Fruit fly (Drosophila melanogaster): ENCODE data around the gene xit.
A peak's percentile ranks its signal among the peaks of the same experiment; 100 is the strongest.

Gene xit

dm6 chrX:6793390-6793789 is 27.4 kb upstream of the xit start (continued):
- TF ChIP-seq CG16863 (GFP tag; optimal IDR thresholded peaks at IDR 0.05) (peak; percentile 54), Hmr (GFP tag; optimal IDR thresholded peaks at IDR 0.05) (peak; percentile 71), hbn (GFP tag; IDR thresholded peaks at IDR 0.05; ENCODE audit: partially characterized antibody) (no peak), nerfin-1 (tag; optimal IDR thresholded peaks at IDR 0.05) (peak; percentile 42), CG10565 (GFP tag; optimal IDR thresholded peaks at IDR 0.05) (no peak), CG2889 (GFP tag; IDR thresholded peaks at IDR 0.05) (0 out of 3 replicates have a peak, but pooled peaks have one; percentile 36), en (GFP tag; optimal IDR thresholded peaks at IDR 0.05) (peak; percentile 37), slbo (GFP tag; IDR thresholded peaks at IDR 0.05) (peak; percentile 91), CG2875 (GFP tag; optimal IDR thresholded peaks at IDR 0.05) (peak; percentile 20), bigmax (GFP tag; optimal IDR thresholded peaks at IDR 0.05) (no peak), CG16779 (GFP tag; IDR thresholded peaks at IDR 0.05) (peak; percentile 37; the same call in 1 of the 2 replicates), lilli (GFP tag; optimal IDR thresholded peaks at IDR 0.05) (peak; percentile 75), HLHmδ (GFP tag; optimal IDR thresholded peaks at IDR 0.05) (no peak), CG6854 (GFP tag; optimal IDR thresholded peaks at IDR 0.05) (no peak), Atf-2 (GFP tag; optimal IDR thresholded peaks at IDR 0.05) (peak; percentile 40), fd3F (GFP tag; optimal IDR thresholded peaks at IDR 0.05) (peak; percentile 69), Antp (GFP tag; optimal IDR thresholded peaks at IDR 0.05) (peak; percentile 69), sim (GFP tag; IDR thresholded peaks at IDR 0.05) (no peak), tio (GFP tag; optimal IDR thresholded peaks at IDR 0.05) (peak; percentile 26), Awh (GFP tag; IDR thresholded peaks at IDR 0.05) (peak; percentile 55; the same call in 1 of the 2 replicates), C15 (GFP tag; IDR thresholded peaks at IDR 0.05) (peak; percentile 38; the same call in 1 of the 3 replicates), cato (GFP tag; optimal IDR thresholded peaks at IDR 0.05; ENCODE audit: borderline replicate concordance) (peak; percentile 43), dati (GFP tag; IDR thresholded peaks at IDR 0.05) (peak; percentile 31; the same call in 1 of the 2 replicates), lola (GFP tag; optimal IDR thresholded peaks at IDR 0.05) (no peak), CG42726 (GFP tag; IDR thresholded peaks at IDR 0.05; ENCODE audit: partially characterized antibody) (no peak), HLH3B (GFP tag; IDR thresholded peaks at IDR 0.05) (peak; percentile 72), CG6175 (GFP tag; IDR thresholded peaks at IDR 0.05) (peak; percentile 65; the same call in 2 of the 3 replicates), Elba2 (GFP tag; optimal IDR thresholded peaks at IDR 0.05) (no peak)

DNA sequence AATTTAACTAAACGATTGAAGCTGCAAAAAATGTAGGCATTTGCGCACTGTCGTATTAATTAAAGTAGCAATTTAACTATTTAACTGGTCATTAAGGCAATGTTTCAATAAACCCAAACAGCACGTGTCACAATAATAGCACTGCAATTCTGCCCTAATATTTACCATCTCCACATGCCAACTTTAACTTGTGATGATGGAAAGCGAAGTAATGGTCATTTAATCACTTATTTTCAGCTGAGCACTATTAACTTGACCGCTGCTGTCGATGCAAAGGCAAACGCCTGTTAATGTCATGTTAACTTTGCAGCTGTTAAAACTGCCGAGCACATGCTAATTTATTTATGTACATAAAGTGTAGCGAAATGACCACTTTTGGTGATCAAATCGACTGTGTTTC is 26.6 kb upstream of the xit start:
- TF ChIP-seq amos (GFP tag; IDR thresholded peaks at IDR 0.05; ENCODE audit: partially characterized antibody) = no peak
- peak; percentile 51 for TF ChIP-seq CG4617 (GFP tag; optimal IDR thresholded peaks at IDR 0.05; ENCODE audit: borderline replicate concordance)
- peak; percentile 87 for TF ChIP-seq zfh1 (GFP tag; IDR thresholded peaks at IDR 0.05)
- TF ChIP-seq CG18619 (GFP tag; optimal IDR thresholded peaks at IDR 0.05) = peak; percentile 81
- TF ChIP-seq lab (GFP tag; optimal IDR thresholded peaks at IDR 0.05) = peak; percentile 89
- no peak for TF ChIP-seq z (GFP tag; IDR thresholded peaks at IDR 0.05)
- peak; percentile 83 for TF ChIP-seq gsb (GFP tag; IDR thresholded peaks at IDR 0.05)
- TF ChIP-seq BtbVII (GFP tag; optimal IDR thresholded peaks at IDR 0.05) = peak; percentile 72
- peak; percentile 61 for TF ChIP-seq CG9876 (GFP tag; optimal IDR thresholded peaks at IDR 0.05)
- peak; percentile 53 for TF ChIP-seq Hey (tag; optimal IDR thresholded peaks at IDR 0.05)
- peak; percentile 56 for TF ChIP-seq Blimp-1 (GFP tag; optimal IDR thresholded peaks at IDR 0.05)
- TF ChIP-seq cad (GFP tag; optimal IDR thresholded peaks at IDR 0.05) = no peak
- peak; percentile 81 for TF ChIP-seq HHEX (GFP tag; optimal IDR thresholded peaks at IDR 0.05)
- TF ChIP-seq CG2129 (GFP tag; IDR thresholded peaks at IDR 0.05; ENCODE audit: partially characterized antibody) = no peak
- TF ChIP-seq CG7928 (GFP tag; optimal IDR thresholded peaks at IDR 0.05) = peak; percentile 36
- TF ChIP-seq CG17568 (GFP tag; optimal IDR thresholded peaks at IDR 0.05) = peak; percentile 68
- TF ChIP-seq so (GFP tag; IDR thresholded peaks at IDR 0.05) = peak; percentile 90
- TF ChIP-seq CG7987 (GFP tag; optimal IDR thresholded peaks at IDR 0.05) = peak; percentile 20
- TF ChIP-seq trem (tag; optimal IDR thresholded peaks at IDR 0.05) = peak; percentile 43
- TF ChIP-seq sisA (GFP tag; IDR thresholded peaks at IDR 0.05) = peak; percentile 83
- peak; percentile 86 for TF ChIP-seq mam (GFP tag; optimal IDR thresholded peaks at IDR 0.05)
- TF ChIP-seq CG8478 (optimal IDR thresholded peaks at IDR 0.05) = no peak
- TF ChIP-seq CG4730 (GFP tag; IDR thresholded peaks at IDR 0.05) = peak; percentile 73
- TF ChIP-seq gcm2 (GFP tag; optimal IDR thresholded peaks at IDR 0.05) = peak; percentile 77
